Worm (Caenorhabditis elegans): ENCODE measurements around the gene ZC412.3.
"Not testable (repeated sequence)": the region's sequence is repeated elsewhere in the genome, so short reads cannot be mapped to it uniquely, and the experiment has no call there.

Gene ZC412.3

ce11 chrV:14832789-14833187, 38.6 kb downstream of the ZC412.3 start:
- no peak for TF ChIP-seq unc-62 (GFP tag; optimal IDR thresholded peaks at IDR 0.05)

- TF ChIP-seq unc-62 (GFP tag; optimal IDR thresholded peaks at IDR 0.05), result no peak
These were observed 39.1 kb downstream of the ZC412.3 start for ce11 chrV:14832121-14832788.

ce11 chrV:14831460-14832120, 39.8 kb downstream of the ZC412.3 start:
- no peak for TF ChIP-seq unc-62 (GFP tag; optimal IDR thresholded peaks at IDR 0.05)

- TF ChIP-seq unc-62 (GFP tag; optimal IDR thresholded peaks at IDR 0.05), result no peak
These were observed 40.8 kb downstream of the ZC412.3 start for ce11 chrV:14830267-14831175.

ce11 chrV:14828407-14828806, 42.9 kb downstream of the ZC412.3 start:
- TF ChIP-seq unc-62 (GFP tag; optimal IDR thresholded peaks at IDR 0.05), result no peak

ce11 chrV:14826952-14827351, 44.4 kb downstream of the ZC412.3 start, which contains the start of gene nspa-8:
TSS of gene nspa-8 (minus strand) at chrV:14827052.
- not testable (repeated sequence) for TF ChIP-seq unc-62 (GFP tag; optimal IDR thresholded peaks at IDR 0.05)

- TF ChIP-seq unc-62 (GFP tag; optimal IDR thresholded peaks at IDR 0.05), result no peak
These were observed 47.2 kb downstream of the ZC412.3 start, which contains the start of gene W06A7.4 for ce11 chrV:14824124-14824523. TSS of gene W06A7.4 (plus strand) at chrV:14824424.

- TF ChIP-seq unc-62 (GFP tag; optimal IDR thresholded peaks at IDR 0.05), result no peak
These were observed 49.8 kb downstream of the ZC412.3 start, which contains the start of gene W06A7.2 for ce11 chrV:14821553-14821952. TSS of gene W06A7.2 (plus strand) at chrV:14821853.

ce11 chrV:14820314-14820713, 51.0 kb downstream of the ZC412.3 start:
- no peak for TF ChIP-seq unc-62 (GFP tag; optimal IDR thresholded peaks at IDR 0.05)
